Fruit fly (Drosophila melanogaster) whole organism, embryonic: ENCODE results near the gene ca.
A peak's percentile ranks its signal among the peaks of the same experiment; 100 is the strongest.

Source experiments
- CG11247 ChIP-seq: fragments of 200-800 bp; sonication (Bioruptor generic); IDR thresholded peaks from 2 replicates; pipeline ENCODE4 v1.3.6; 2022; ENCODE audit warnings: missing biosample characterization, missing genetic modification characterization
- Elba2 ChIP-seq: fragments of 200-800 bp; sonication (Bioruptor generic); optimal IDR thresholded peaks from 3 replicates; lab custom pipeline; 2016; ENCODE audit warnings: missing biosample characterization, missing genetic modification characterization
- Nf-YC ChIP-seq: fragments of 200-800 bp; optimal IDR thresholded peaks from 3 replicates; lab custom pipeline; 2019; ENCODE audit warnings: missing biosample characterization, mild to moderate bottlenecking, missing genetic modification characterization, moderate library complexity
- dati ChIP-seq: fragments of 200-800 bp; sonication (Bioruptor generic); IDR thresholded peaks from 2 replicates; pipeline ENCODE4 v1.3.6; 2022; ENCODE audit warnings: missing biosample characterization, missing genetic modification characterization
- en ChIP-seq: fragments of 200-800 bp; sonication (Bioruptor generic); optimal IDR thresholded peaks from 2 replicates; lab custom pipeline; 2016; ENCODE audit warnings: missing biosample characterization, missing genetic modification characterization
- pan ChIP-seq, 4 experiments: fragments of >200 bp in 3 of 4; fragments of 200-800 bp in 1 of 4; sonication (Bioruptor generic) in 1 of 4; optimal IDR thresholded peaks in 3 of 4; IDR thresholded peaks in 1 of 4; 2 replicates each; pipeline versions ENCODE4 v1.3.6 to Lab custom; 2017 to 2022; ENCODE audit warnings: missing biosample characterization in 2 of 4, missing genetic modification characterization in 2 of 4, mixed read lengths in 1 of 4
- pum ChIP-seq: fragments of 200-800 bp; sonication (Bioruptor generic); optimal IDR thresholded peaks from 2 replicates; lab custom pipeline; 2016; ENCODE audit warnings: missing biosample characterization, missing genetic modification characterization

dm6 chr3R:29763154-29763553 is 43.5 kb upstream of the ca start:
- no peak for TF ChIP-seq dati (GFP tag; lab: Robert Waterston, UW)
- TF ChIP-seq en (GFP tag; lab: Kevin White, UChicago) = no peak
- TF ChIP-seq pan (optimal IDR thresholded peaks at IDR 0.05; lab: Kevin White, UChicago) = no peak
- TF ChIP-seq pan (GFP tag; optimal IDR thresholded peaks at IDR 0.05 in 1 of 2, IDR thresholded peaks at IDR 0.05 in 1 of 2) = no peak
- peak; percentile 6 for TF ChIP-seq pum (GFP tag; lab: Kevin White, UChicago)
- TF ChIP-seq CG11247 (GFP tag; lab: Robert Waterston, UW) = 0 out of 2 replicates have a peak, but pooled peaks have one; percentile 30
- TF ChIP-seq Elba2 (GFP tag; lab: Kevin White, UChicago) = no peak
- TF ChIP-seq Nf-YC (tag; lab: Kevin White, UChicago) = no peak
